Worm (Caenorhabditis elegans) whole organism, early embryonic: ENCODE data around the gene Y38H6A.3.

Experiments
- B0310.2 ChIP-seq: sonication (generic microtip); optimal IDR thresholded peaks from 2 replicates; lab custom pipeline; 2016; ENCODE audit warnings: mild to moderate bottlenecking, missing genetic modification characterization, missing compliant biosample characterization
- F13C5.2 ChIP-seq: sonication (generic microtip); optimal IDR thresholded peaks from 2 replicates; lab custom pipeline; 2017; ENCODE audit warnings: mild to moderate bottlenecking, missing genetic modification characterization, inconsistent platforms, missing compliant biosample characterization
- ama-1 ChIP-seq: fragments of 150-350 bp; optimal IDR thresholded peaks from 2 replicates; lab custom pipeline; 2014
- ets-7 ChIP-seq: sonication (generic microtip); optimal IDR thresholded peaks from 2 replicates; lab custom pipeline; 2016; ENCODE audit warnings: missing genotype, missing genetic modification characterization, missing compliant biosample characterization
- hmbx-1 ChIP-seq: sonication (generic microtip); optimal IDR thresholded peaks from 2 replicates; lab custom pipeline; 2016; ENCODE audit warnings: mild to moderate bottlenecking, missing genetic modification characterization, missing compliant biosample characterization
- hnd-1 ChIP-seq: sonication (generic microtip); optimal IDR thresholded peaks from 2 replicates; lab custom pipeline; 2016; ENCODE audit warnings: missing genetic modification characterization, missing compliant biosample characterization
- pes-1 ChIP-seq: fragments of 200-800 bp; sonication (Bioruptor generic); IDR thresholded peaks from 2 replicates; pipeline ENCODE4 v1.3.6; 2022; ENCODE audit warnings: missing genetic modification reagents, missing genetic modification characterization, missing compliant biosample characterization

DNA sequence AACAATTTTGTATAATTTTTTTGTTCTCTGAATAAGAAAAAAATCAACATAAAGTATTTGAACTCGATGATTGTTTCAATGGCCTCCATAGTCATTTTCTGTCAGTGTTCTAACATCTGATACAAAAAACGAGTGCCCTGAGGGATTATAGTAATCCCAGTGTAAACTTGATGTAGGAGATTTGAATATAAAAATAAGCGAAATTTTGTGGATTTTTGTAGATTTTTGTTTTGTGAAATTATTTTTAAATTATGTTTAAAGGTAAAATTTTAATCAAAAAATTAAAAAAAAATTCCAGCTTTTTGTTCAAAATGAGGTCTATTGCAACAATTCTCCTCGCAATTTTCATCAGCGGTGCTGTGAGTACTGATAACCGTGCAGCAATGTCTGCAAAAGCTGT lies 19.6 kb upstream of the Y38H6A.3 start, which contains the start of gene Y38H6A.1:
- no peak for TF ChIP-seq B0310.2 (tag; lab: Kevin White, UChicago)
- TF ChIP-seq ama-1 (lab: Kevin White, UChicago), result no peak
- no peak for TF ChIP-seq F13C5.2 (tag; lab: Kevin White, UChicago)
- TF ChIP-seq hnd-1, result no peak
- TF ChIP-seq pes-1, result no peak
- no peak for TF ChIP-seq ets-7 (tag; lab: Kevin White, UChicago)
- TF ChIP-seq hmbx-1 (tag; lab: Kevin White, UChicago), result no peak
